Worm (Caenorhabditis elegans): ENCODE data around the gene Y53G8AM.7.

The Y53G8AM.7 gene

ce11 chrIII:3306322-3306721, 39.8 kb upstream of the Y53G8AM.7 start:
- TF ChIP-seq cebp-1 (GFP tag; IDR thresholded peaks at IDR 0.05) (peak; percentile 86), cebp-1 (tag; optimal IDR thresholded peaks at IDR 0.05) (peak; percentile 95), mxl-1 (tag; optimal IDR thresholded peaks at IDR 0.05) (no peak), atf-7 (tag; optimal IDR thresholded peaks at IDR 0.05) (no peak), ztf-26 (tag; optimal IDR thresholded peaks at IDR 0.05) (no peak), Y53G8AR.9 (GFP tag; conservative IDR thresholded peaks at IDR 0.05) (no peak), ceh-91 (GFP tag; IDR thresholded peaks at IDR 0.05) (no peak), unc-62 (GFP tag; optimal IDR thresholded peaks at IDR 0.05) (peak; percentile 28), cebp-2 (GFP tag; IDR thresholded peaks at IDR 0.05) (no peak)

ce11 chrIII:3304554-3304953, 38.1 kb upstream of the Y53G8AM.7 start:
- TF ChIP-seq hmg-1.2 (GFP tag; IDR thresholded peaks at IDR 0.05) (peak; percentile 76), ceh-100 (GFP tag; IDR thresholded peaks at IDR 0.05) (no peak), cebp-1 (GFP tag; IDR thresholded peaks at IDR 0.05) (no peak), cebp-1 (tag; optimal IDR thresholded peaks at IDR 0.05) (peak; percentile 2)

ce11 chrIII:3297151-3297550, 30.6 kb upstream of the Y53G8AM.7 start, which contains the start of gene Y53G8AR.5:
Gene Y53G8AR.5, plus strand, starts transcription at chrIII:3297451.
- TF ChIP-seq sdz-38 (tag; optimal IDR thresholded peaks at IDR 0.05) (no peak), lin-40 (tag; optimal IDR thresholded peaks at IDR 0.05) (no peak), repo-1 (tag; optimal IDR thresholded peaks at IDR 0.05) (no peak), tlf-1 (GFP tag; optimal IDR thresholded peaks at IDR 0.05) (no peak), lin-54 (GFP tag; optimal IDR thresholded peaks at IDR 0.05) (no peak), B0261.1 (tag; optimal IDR thresholded peaks at IDR 0.05) (no peak), Y79H2A.3 (GFP tag; conservative IDR thresholded peaks at IDR 0.05) (no peak), ekl-4 (GFP tag; IDR thresholded peaks at IDR 0.05) (no peak), mel-28 (tag; optimal IDR thresholded peaks at IDR 0.05; ENCODE audit: borderline replicate concordance) (no peak), ztf-25 (GFP tag; IDR thresholded peaks at IDR 0.05) (no peak), dpff-1 (tag; optimal IDR thresholded peaks at IDR 0.05) (no peak), D2030.7 (GFP tag; IDR thresholded peaks at IDR 0.05) (no peak), B0019.2 (GFP tag; conservative IDR thresholded peaks at IDR 0.05) (no peak)

- TF ChIP-seq pha-4 (tag; optimal IDR thresholded peaks at IDR 0.05) (no peak), unc-130 (GFP tag; optimal IDR thresholded peaks at IDR 0.05) (no peak), snpc-4 (GFP tag; optimal IDR thresholded peaks at IDR 0.05) (no peak), snpc-4 (tag; optimal IDR thresholded peaks at IDR 0.05) (no peak), die-1 (tag; optimal IDR thresholded peaks at IDR 0.05) (no peak), bed-1 (GFP tag; IDR thresholded peaks at IDR 0.05) (no peak), F33H1.4 (GFP tag; IDR thresholded peaks at IDR 0.05) (peak; percentile 79), lin-40 (tag; optimal IDR thresholded peaks at IDR 0.05) (no peak), hsf-1 (GFP tag; IDR thresholded peaks at IDR 0.05) (no peak), repo-1 (tag; optimal IDR thresholded peaks at IDR 0.05) (no peak), him-1 (tag; optimal IDR thresholded peaks at IDR 0.05) (no peak), efl-1 (GFP tag; optimal IDR thresholded peaks at IDR 0.05) (peak; percentile 35), hmg-1.2 (GFP tag; IDR thresholded peaks at IDR 0.05) (peak; percentile 98), snpc-3.4 (tag; optimal IDR thresholded peaks at IDR 0.05) (no peak), gei-17 (GFP tag; optimal IDR thresholded peaks at IDR 0.05) (no peak), ZK185.1 (tag; optimal IDR thresholded peaks at IDR 0.05; ENCODE audit: poor library complexity, severe bottlenecking) (no peak), tbp1 (GFP tag; optimal IDR thresholded peaks at IDR 0.05) (no peak), tlf-1 (GFP tag; optimal IDR thresholded peaks at IDR 0.05) (no peak), ztf-26 (tag; optimal IDR thresholded peaks at IDR 0.05) (no peak), egl-44 (GFP tag; IDR thresholded peaks at IDR 0.05) (no peak), lsl-1 (GFP tag; optimal IDR thresholded peaks at IDR 0.05) (peak; percentile 50), Y67H2A.10 (GFP tag; conservative IDR thresholded peaks at IDR 0.05) (no peak), snpc-1.1 (tag; optimal IDR thresholded peaks at IDR 0.05; ENCODE audit: insufficient read depth) (no peak), let-607 (tag; optimal IDR thresholded peaks at IDR 0.05) (no peak), F52B5.7 (tag; optimal IDR thresholded peaks at IDR 0.05) (no peak), mel-28 (tag; optimal IDR thresholded peaks at IDR 0.05; ENCODE audit: borderline replicate concordance) (no peak)
Measured at ce11 chrIII:3294283-3294793, 27.8 kb upstream of the Y53G8AM.7 start, which contains the start of the genes Y53G8AR.8 and Y53G8AR.6. Gene Y53G8AR.8, minus strand, starts transcription at chrIII:3294330. Gene Y53G8AR.6, plus strand, starts transcription at chrIII:3294743.
